Worm (Caenorhabditis elegans): ENCODE measurements around the gene F49H12.3.

- TF ChIP-seq ref-1 (GFP tag; conservative IDR thresholded peaks at IDR 0.05), result no peak
- no peak for TF ChIP-seq med-1 (GFP tag; optimal IDR thresholded peaks at IDR 0.05; ENCODE audit: insufficient read depth)
- no peak for TF ChIP-seq flt-1 (GFP tag; IDR thresholded peaks at IDR 0.05)
- TF ChIP-seq ztf-29 (GFP tag; IDR thresholded peaks at IDR 0.05), result no peak
- TF ChIP-seq tab-1 (GFP tag; IDR thresholded peaks at IDR 0.05), result no peak
Measured at ce11 chrX:2113004-2113403, 28.8 kb downstream of the F49H12.3 start, which contains the start of gene bus-5.
